Worm (Caenorhabditis elegans) whole organism, L1 larva: ENCODE results near the gene W02D7.8.

Experiments used
- C04F5.9 ChIP-seq: sonication (generic microtip); optimal IDR thresholded peaks from 2 replicates; lab custom pipeline; 2016; ENCODE audit warnings: missing genetic modification characterization, missing compliant biosample characterization
- F16B12.6 ChIP-seq: fragments of 150-350 bp; optimal IDR thresholded peaks from 2 replicates; lab custom pipeline; 2014; ENCODE audit warnings: missing biosample characterization, missing genetic modification characterization
- blmp-1 ChIP-seq: fragments of 150-350 bp; optimal IDR thresholded peaks from 2 replicates; lab custom pipeline; 2014; ENCODE audit warnings: missing biosample characterization, missing genetic modification characterization
- ceh-82 ChIP-seq, 3 experiments: fragments of 150-350 bp in 1 of 3; sonication (generic microtip) in 2 of 3; optimal IDR thresholded peaks; 2 replicates each; lab custom pipeline; 2014 to 2017; ENCODE audit warnings: missing biosample characterization in 3 of 3, missing genetic modification characterization in 3 of 3
- ces-1 ChIP-seq: fragments of 150-350 bp; optimal IDR thresholded peaks from 2 replicates; lab custom pipeline; 2014; ENCODE audit warnings: missing biosample characterization, missing genetic modification reagents, missing genetic modification characterization
- grh-1 ChIP-seq: fragments of 200-800 bp; sonication (Bioruptor generic); IDR thresholded peaks from 2 replicates; pipeline ENCODE4 v1.3.6; 2022; ENCODE audit warnings: missing genetic modification reagents, missing genetic modification characterization, missing compliant biosample characterization
- lsy-2 ChIP-seq, 2 experiments: fragments of 150-350 bp; optimal IDR thresholded peaks; 2 replicates each; lab custom pipeline; 2014; ENCODE audit warnings: missing biosample characterization in 2 of 2, missing genetic modification characterization in 2 of 2
- mep-1 ChIP-seq: fragments of 150-350 bp; optimal IDR thresholded peaks from 2 replicates; lab custom pipeline; 2014; ENCODE audit warnings: missing biosample characterization, missing genetic modification characterization
- unc-130 ChIP-seq: fragments of 150-350 bp; optimal IDR thresholded peaks from 2 replicates; lab custom pipeline; 2017; ENCODE audit warnings: missing biosample characterization, missing genetic modification characterization, inconsistent platforms
- unc-62 ChIP-seq: fragments of 150-350 bp; optimal IDR thresholded peaks from 2 replicates; lab custom pipeline; 2014; ENCODE audit warnings: missing biosample characterization, missing genetic modification reagents, missing genetic modification characterization

DNA sequence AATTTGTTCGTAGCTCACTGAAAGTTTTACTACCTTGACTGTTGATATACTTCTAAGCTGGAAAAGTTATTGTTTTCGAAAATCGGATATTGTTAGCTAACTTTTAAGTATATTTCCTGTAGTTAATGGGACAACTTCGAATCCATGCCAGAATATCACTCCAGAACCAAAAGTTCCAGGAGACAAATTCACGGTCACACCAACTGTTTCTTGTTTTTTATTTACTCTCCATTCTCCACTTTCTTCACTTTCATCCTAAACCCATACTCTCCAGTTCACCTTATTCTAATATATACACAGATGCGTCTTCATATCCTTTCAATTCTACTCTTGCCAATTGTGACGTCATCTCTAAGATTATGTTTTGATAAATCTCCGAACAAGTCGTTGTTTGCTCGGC is 47.2 kb downstream of the W02D7.8 start, which contains the start of gene C16D9.1:
- TF ChIP-seq lsy-2 (tag; optimal IDR thresholded peaks at IDR 0.05; lab: Kevin White, UChicago) (no peak), mep-1 (tag; lab: Kevin White, UChicago) (no peak), ces-1 (no peak), unc-130 (tag; lab: Kevin White, UChicago) (no peak), F16B12.6 (tag; lab: Kevin White, UChicago) (no peak), C04F5.9 (tag; lab: Kevin White, UChicago) (no peak), blmp-1 (tag; lab: Kevin White, UChicago) (no peak), grh-1 (GFP tag; lab: Robert Waterston, UW) (no peak), ceh-82 (tag; optimal IDR thresholded peaks at IDR 0.05; lab: Kevin White, UChicago) (no peak), unc-62 (no peak)
